Fruit fly (Drosophila melanogaster) whole organism, embryonic: ENCODE measurements around the gene Pdh.

Source experiments
- CG11560 ChIP-seq: fragments of 200-800 bp; sonication (Bioruptor generic); IDR thresholded peaks from 3 replicates; pipeline ENCODE4 v1.3.6; 2022; ENCODE audit warnings: missing biosample characterization, missing genetic modification characterization
- CG3065 ChIP-seq: fragments of 200-800 bp; sonication (Bioruptor generic); optimal IDR thresholded peaks from 2 replicates; lab custom pipeline; 2016; ENCODE audit warnings: missing biosample characterization, missing genetic modification characterization
- CG5245 ChIP-seq: fragments of 200-800 bp; sonication (Bioruptor generic); optimal IDR thresholded peaks from 3 replicates; lab custom pipeline; 2016; ENCODE audit warnings: missing biosample characterization, missing genetic modification characterization
- CG7556 ChIP-seq: fragments of 200-800 bp; sonication (Bioruptor generic); optimal IDR thresholded peaks from 2 replicates; lab custom pipeline; 2017; ENCODE audit warnings: missing biosample characterization, mild to moderate bottlenecking, missing genetic modification characterization
- Scr ChIP-seq: fragments of 200-800 bp; sonication (Bioruptor generic); IDR thresholded peaks from 2 replicates; pipeline ENCODE4 v1.3.6; 2022; ENCODE audit warnings: missing biosample characterization, missing genetic modification characterization; ENCODE audit not compliant: partially characterized antibody
- ab ChIP-seq: fragments of 200-800 bp; sonication (Bioruptor generic); optimal IDR thresholded peaks from 2 replicates; lab custom pipeline; 2016; ENCODE audit warnings: missing biosample characterization, missing genetic modification characterization
- crp ChIP-seq, 2 experiments: fragments of 200-800 bp; sonication (Bioruptor generic); optimal IDR thresholded peaks; 2 replicates in 1 of 2; 3 replicates in 1 of 2; lab custom pipeline; 2017; ENCODE audit warnings: missing biosample characterization in 2 of 2, missing genetic modification characterization in 2 of 2, mild to moderate bottlenecking in 1 of 2, moderate library complexity in 1 of 2
- ranshi ChIP-seq: fragments of 200-800 bp; sonication (Bioruptor generic); IDR thresholded peaks from 2 replicates; pipeline ENCODE4 v1.3.6; 2022; ENCODE audit warnings: missing biosample characterization, missing genetic modification characterization
- ro ChIP-seq: fragments of 200-800 bp; sonication (Bioruptor generic); IDR thresholded peaks from 2 replicates; pipeline ENCODE4 v1.3.6; 2022; ENCODE audit warnings: missing biosample characterization, missing genetic modification characterization

DNA sequence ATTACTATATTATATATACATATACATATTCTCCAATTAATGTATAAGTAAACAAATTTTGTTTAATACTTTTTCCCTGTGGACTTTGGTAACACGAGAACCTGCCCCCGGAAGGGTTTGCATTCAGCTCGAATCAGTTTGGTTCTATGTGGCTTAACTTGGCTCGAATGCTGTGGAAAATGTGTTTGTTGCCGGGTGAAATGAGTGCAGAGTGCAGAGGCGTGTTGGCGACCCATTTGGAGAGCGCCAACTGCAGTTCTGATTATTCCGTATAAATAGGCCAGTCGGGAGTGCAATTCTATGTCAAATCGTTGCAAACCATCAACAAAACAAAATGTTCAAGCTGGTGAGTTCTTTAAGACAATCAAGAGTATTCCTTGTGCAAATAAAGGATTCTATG is 36.4 kb downstream of the Pdh start, which contains the start of gene Nplp3:
- TF ChIP-seq ab (GFP tag; lab: Kevin White, UChicago) = no peak
- no peak for TF ChIP-seq ranshi (GFP tag; lab: Robert Waterston, UW)
- TF ChIP-seq ro (GFP tag; lab: Robert Waterston, UW) = no peak
- TF ChIP-seq CG11560 (tag; lab: Robert Waterston, UW) = no peak
- no peak for TF ChIP-seq CG3065 (GFP tag; lab: Kevin White, UChicago)
- TF ChIP-seq crp (GFP tag; optimal IDR thresholded peaks at IDR 0.05; lab: Kevin White, UChicago) = no peak
- TF ChIP-seq CG5245 = no peak
- TF ChIP-seq Scr (GFP tag; lab: Robert Waterston, UW) = no peak
- no peak for TF ChIP-seq CG7556 (GFP tag; lab: Kevin White, UChicago)
